Worm (Caenorhabditis elegans): ENCODE data around the gene F13B12.6.

Gene F13B12.6

DNA sequence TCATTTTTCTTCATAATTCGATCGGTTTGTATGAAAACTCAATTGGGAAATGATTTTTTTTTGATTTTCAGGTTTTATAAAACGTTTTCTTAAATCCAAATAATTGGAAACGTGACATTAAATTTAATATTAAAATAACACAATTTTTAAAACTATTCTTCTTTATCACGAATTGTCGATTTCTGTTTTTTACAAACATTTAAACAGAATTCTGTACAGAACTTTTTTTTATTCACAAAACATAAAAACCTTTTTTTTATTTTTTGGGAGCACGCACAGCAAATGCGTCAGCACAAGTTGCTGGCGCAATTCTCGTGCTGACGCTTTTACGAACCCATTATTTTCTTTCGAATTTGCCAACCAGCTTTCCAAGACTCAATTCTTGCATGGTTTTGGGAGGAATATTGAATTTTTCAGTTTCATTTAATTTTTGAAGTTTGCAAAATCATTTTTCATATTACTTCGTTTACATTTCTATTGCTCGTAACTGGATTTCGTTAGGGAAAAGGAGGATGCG is 43.9 kb downstream of the F13B12.6 start, which contains the start of gene mpz-5 (continued):
- TF ChIP-seq Y116A8C.19 (tag; optimal IDR thresholded peaks at IDR 0.05; ENCODE audit: borderline replicate concordance) (no peak), nhr-12 (tag; optimal IDR thresholded peaks at IDR 0.05) (no peak), jun-1 (tag; optimal IDR thresholded peaks at IDR 0.05) (no peak), dsc-1 (tag; optimal IDR thresholded peaks at IDR 0.05) (peak; percentile 77), mef-2 (tag; optimal IDR thresholded peaks at IDR 0.05) (peak; percentile 12), lir-3 (tag; optimal IDR thresholded peaks at IDR 0.05; ENCODE audit: poor library complexity) (peak; percentile 23), unc-98 (GFP tag; IDR thresholded peaks at IDR 0.05) (no peak), fkh-4 (tag; optimal IDR thresholded peaks at IDR 0.05; ENCODE audit: borderline replicate concordance) (no peak), nhr-19 (GFP tag; conservative IDR thresholded peaks at IDR 0.05) (peak; percentile 73), isw-1 (GFP tag; IDR thresholded peaks at IDR 0.05) (peak; percentile 51), pax-3 (tag; optimal IDR thresholded peaks at IDR 0.05) (no peak), mab-9 (GFP tag; IDR thresholded peaks at IDR 0.05) (no peak), zag-1 (tag; optimal IDR thresholded peaks at IDR 0.05) (no peak), tbx-2 (tag; optimal IDR thresholded peaks at IDR 0.05) (peak; percentile 83), elt-3 (tag; optimal IDR thresholded peaks at IDR 0.05) (peak in 2 of 6 experiments; percentile 14 to 48), nhr-11 (tag; optimal IDR thresholded peaks at IDR 0.05) (no peak), ets-5 (GFP tag; IDR thresholded peaks at IDR 0.05) (no peak), skn-1 (tag; optimal IDR thresholded peaks at IDR 0.05) (peak; percentile 45), lin-39 (tag; optimal IDR thresholded peaks at IDR 0.05) (peak; percentile 46), fkh-10 (GFP tag; optimal IDR thresholded peaks at IDR 0.05) (no peak), ama-1 (optimal IDR thresholded peaks at IDR 0.05) (no peak), fos-1 (tag; optimal IDR thresholded peaks at IDR 0.05) (peak; percentile 34), lsy-2 (tag; optimal IDR thresholded peaks at IDR 0.05) (peak; percentile 82 to 83), C16A3.4 (tag; optimal IDR thresholded peaks at IDR 0.05) (peak; percentile 39), irx-1 (tag; optimal IDR thresholded peaks at IDR 0.05) (peak; percentile 71), rnt-1 (tag; optimal IDR thresholded peaks at IDR 0.05) (peak; percentile 87), ceh-90 (tag; optimal IDR thresholded peaks at IDR 0.05) (no peak), ztf-11 (tag; optimal IDR thresholded peaks at IDR 0.05) (no peak), dpl-1 (GFP tag; optimal IDR thresholded peaks at IDR 0.05) (peak; percentile 65 to 80 (median 79)), lin-13 (GFP tag; optimal IDR thresholded peaks at IDR 0.05) (peak; percentile 36), sptf-1 (tag; optimal IDR thresholded peaks at IDR 0.05) (no peak), nhr-20 (tag; optimal IDR thresholded peaks at IDR 0.05) (peak; percentile 79), nhr-28 (tag; optimal IDR thresholded peaks at IDR 0.05) (no peak), blmp-1 (tag; optimal IDR thresholded peaks at IDR 0.05) (peak; percentile 66), snu-23 (GFP tag; optimal IDR thresholded peaks at IDR 0.05) (peak; percentile 85), efl-1 (optimal IDR thresholded peaks at IDR 0.05) (peak; percentile 71 to 77), efl-1 (GFP tag; optimal IDR thresholded peaks at IDR 0.05 in 1 of 2) (peak; percentile 72 to 97), pag-3 (tag; optimal IDR thresholded peaks at IDR 0.05; ENCODE audit: borderline replicate concordance, insufficient read depth) (peak; percentile 18), grh-1 (GFP tag; IDR thresholded peaks at IDR 0.05) (peak; percentile 10; the same call in 1 of the 2 replicates), ztf-4 (tag; optimal IDR thresholded peaks at IDR 0.05) (no peak), snpc-4 (tag; optimal IDR thresholded peaks at IDR 0.05) (peak; percentile 56), lin-15B (tag; optimal IDR thresholded peaks at IDR 0.05) (peak; percentile 47), zip-4 (GFP tag; optimal IDR thresholded peaks at IDR 0.05) (no peak), nhr-237 (tag; optimal IDR thresholded peaks at IDR 0.05) (no peak), ceh-88 (GFP tag; IDR thresholded peaks at IDR 0.05) (peak; percentile 51), nhr-47 (tag; optimal IDR thresholded peaks at IDR 0.05) (peak; percentile 86), unc-30 (tag; optimal IDR thresholded peaks at IDR 0.05) (no peak), nhr-71 (tag; optimal IDR thresholded peaks at IDR 0.05) (peak; percentile 88), sox-4 (tag; optimal IDR thresholded peaks at IDR 0.05) (peak; percentile 37), aly-2 (tag; optimal IDR thresholded peaks at IDR 0.05) (no peak), mdl-1 (tag; optimal IDR thresholded peaks at IDR 0.05) (peak in 1 of 2 experiments; percentile 51), unc-130 (tag; optimal IDR thresholded peaks at IDR 0.05) (no peak), elt-2 (tag; optimal IDR thresholded peaks at IDR 0.05) (peak; percentile 47), C04F5.9 (tag; optimal IDR thresholded peaks at IDR 0.05) (peak; percentile 48)
